Fruit fly (Drosophila melanogaster) Kc167 (cell line): ENCODE data around the gene CG8563.

ENCODE experiments used
- Myc ChIP-seq: fragments of >200 bp; optimal IDR thresholded peaks from 2 replicates; lab custom pipeline; 2017; ENCODE audit warnings: missing external identifiers
- Sin3A ChIP-seq: fragments of >200 bp; optimal IDR thresholded peaks from 2 replicates; lab custom pipeline; 2018; ENCODE audit warnings: missing external identifiers
- h ChIP-seq: fragments of >200 bp; optimal IDR thresholded peaks from 3 replicates; lab custom pipeline; 2018; ENCODE audit warnings: missing external identifiers
- insv ChIP-seq: fragments of >200 bp; optimal IDR thresholded peaks from 3 replicates; lab custom pipeline; 2018; ENCODE audit warnings: missing external identifiers
- ttk ChIP-seq: sonication (Bioruptor generic); optimal IDR thresholded peaks from 2 replicates; lab custom pipeline; 2017; ENCODE audit warnings: missing external identifiers

dm6 chr3L:7434715-7435653 is 44.4 kb downstream of the CG8563 start, which contains the start of gene Rac2:
- TF ChIP-seq h (no peak), Myc (lab: Kevin White, UChicago) (no peak), Sin3A (lab: Kevin White, UChicago) (no peak), ttk (no peak), insv (lab: Kevin White, UChicago) (no peak)
